Fruit fly (Drosophila melanogaster) Kc167 (cell line): Measurements from ENCODE around the gene Mer.

Source experiments
- Sin3A ChIP-seq: fragments of >200 bp; optimal IDR thresholded peaks from 2 replicates; lab custom pipeline; 2018; ENCODE audit warnings: missing external identifiers
- insv ChIP-seq: fragments of >200 bp; optimal IDR thresholded peaks from 3 replicates; lab custom pipeline; 2018; ENCODE audit warnings: missing external identifiers

DNA sequence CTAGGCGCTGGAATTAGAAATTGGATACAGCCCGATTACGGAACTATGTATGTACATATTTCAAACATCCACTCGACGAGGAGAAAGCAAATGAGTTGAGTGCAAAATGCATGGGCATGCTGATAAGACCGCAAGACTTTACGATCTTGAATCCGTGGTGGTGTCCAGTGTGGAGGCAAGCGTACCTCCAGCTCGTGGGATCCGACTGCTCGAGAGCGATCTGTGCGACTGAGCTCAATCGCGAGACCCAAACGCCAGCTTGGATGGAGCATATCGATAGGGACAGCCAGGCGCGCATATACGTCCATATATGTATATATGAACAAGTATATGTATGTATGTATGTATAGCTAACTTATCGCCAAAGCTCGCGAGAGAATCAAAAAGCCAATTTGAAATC, 17.6 kb downstream of the Mer start, which contains the start of gene et:
- TF ChIP-seq Sin3A (lab: Kevin White, UChicago) (no peak), insv (lab: Kevin White, UChicago) (no peak)
